Comparison of ENCODE assay signal across 1 fruit fly cellular context in genomic region chr2L:18987078-18987895, dm6.
A peak's percentile ranks its signal among the peaks of the same experiment; 100 is the strongest.
TF ChIP-seq lines count a peak whose summit lies in the region.

Gene Swip-1, minus strand, starts transcription at chr2L:18987280.
Gene EMC5, plus strand, starts transcription at chr2L:18987707.

TF ChIP-seq in whole organism, embryonic, 481 proteins besides CTCF, POLR2A, EP300 and RAD21 (continued from another document and continues in another):
- TF ChIP-seq lov (optimal IDR thresholded peaks at IDR 0.05; lab: Kevin White, UChicago): no peak
- TF ChIP-seq lov (GFP tag; IDR thresholded peaks at IDR 0.05; lab: Robert Waterston, UW): no peak
- peak; percentile 33 for TF ChIP-seq scrt (GFP tag; optimal IDR thresholded peaks at IDR 0.05; lab: Kevin White, UChicago)
- peak; percentile 67 for TF ChIP-seq CG4424 (GFP tag; optimal IDR thresholded peaks at IDR 0.05; lab: Kevin White, UChicago)
- TF ChIP-seq CG6765 (GFP tag; optimal IDR thresholded peaks at IDR 0.05; lab: Kevin White, UChicago): no peak
- TF ChIP-seq pho (GFP tag; optimal IDR thresholded peaks at IDR 0.05; lab: Kevin White, UChicago): no peak
- peak; percentile 80 for TF ChIP-seq CG11456 (GFP tag; IDR thresholded peaks at IDR 0.05; lab: Robert Waterston, UW)
- TF ChIP-seq Hr3 (GFP tag; optimal IDR thresholded peaks at IDR 0.05; lab: Kevin White, UChicago): peak; percentile 77
- no peak for TF ChIP-seq CG8089 (GFP tag; optimal IDR thresholded peaks at IDR 0.05; lab: Kevin White, UChicago)
- TF ChIP-seq CG17359 (tag; optimal IDR thresholded peaks at IDR 0.05; lab: Kevin White, UChicago): peak; percentile 41
- TF ChIP-seq Aef1 (GFP tag; IDR thresholded peaks at IDR 0.05; lab: Robert Waterston, UW): peak; percentile 58; the same call in 2 of the 3 replicates
- peak; percentile 36; the same call in 2 of the 3 replicates for TF ChIP-seq CG34422 (GFP tag; IDR thresholded peaks at IDR 0.05; lab: Robert Waterston, UW)
- TF ChIP-seq Nf-YC (tag; optimal IDR thresholded peaks at IDR 0.05; lab: Kevin White, UChicago): peak; percentile 78
- TF ChIP-seq hb (GFP tag; IDR thresholded peaks at IDR 0.05; lab: Robert Waterston, UW; ENCODE audit: partially characterized antibody): peak; percentile 42; the same call in 1 of the 3 replicates
- TF ChIP-seq eyg (GFP tag; optimal IDR thresholded peaks at IDR 0.05; lab: Kevin White, UChicago): no peak
- TF ChIP-seq Med (GFP tag; lab: Kevin White, UChicago): peak; percentile 86
- no peak for TF ChIP-seq CG12744 (GFP tag; optimal IDR thresholded peaks at IDR 0.05; lab: Kevin White, UChicago)
- peak; percentile 82 for TF ChIP-seq CG12659 (GFP tag; optimal IDR thresholded peaks at IDR 0.05; lab: Kevin White, UChicago)
- TF ChIP-seq cato (GFP tag; optimal IDR thresholded peaks at IDR 0.05; lab: Kevin White, UChicago; ENCODE audit: borderline replicate concordance): peak; percentile 26
- no peak for TF ChIP-seq Hmx (GFP tag; optimal IDR thresholded peaks at IDR 0.05; lab: Kevin White, UChicago)
- peak; percentile 40; the same call in 1 of the 2 replicates for TF ChIP-seq hbn (GFP tag; IDR thresholded peaks at IDR 0.05; lab: Robert Waterston, UW; ENCODE audit: partially characterized antibody)
- peak; percentile 39; the same call in 1 of the 3 replicates for TF ChIP-seq Mrtf (GFP tag; IDR thresholded peaks at IDR 0.05; lab: Robert Waterston, UW)
- TF ChIP-seq ci (GFP tag; IDR thresholded peaks at IDR 0.05; lab: Robert Waterston, UW): peak; percentile 73; the same call in 2 of the 3 replicates
- TF ChIP-seq Poxn (GFP tag; IDR thresholded peaks at IDR 0.05; lab: Robert Waterston, UW): 0 out of 2 replicates have a peak, but pooled peaks have one; percentile 10
- no peak for TF ChIP-seq CG17802 (tag; optimal IDR thresholded peaks at IDR 0.05; lab: Kevin White, UChicago)
- peak; percentile 71 for TF ChIP-seq Scr (GFP tag; IDR thresholded peaks at IDR 0.05; lab: Robert Waterston, UW; ENCODE audit: partially characterized antibody)
- TF ChIP-seq CG14860 (GFP tag; IDR thresholded peaks at IDR 0.05; lab: Robert Waterston, UW; ENCODE audit: partially characterized antibody): peak; percentile 21; the same call in 1 of the 3 replicates
- peak; percentile 66 for TF ChIP-seq CG15269 (tag; optimal IDR thresholded peaks at IDR 0.05; lab: Kevin White, UChicago)
- peak; percentile 27 for TF ChIP-seq caup (GFP tag; optimal IDR thresholded peaks at IDR 0.05; lab: Kevin White, UChicago; ENCODE audit: severe bottlenecking)
- TF ChIP-seq kni (GFP tag; optimal IDR thresholded peaks at IDR 0.05; lab: Kevin White, UChicago): no peak
- TF ChIP-seq ems (GFP tag; optimal IDR thresholded peaks at IDR 0.05; lab: Kevin White, UChicago): no peak
- no peak for TF ChIP-seq Tbp (GFP tag; optimal IDR thresholded peaks at IDR 0.05; lab: Kevin White, UChicago)
- TF ChIP-seq Hmr (GFP tag; optimal IDR thresholded peaks at IDR 0.05; lab: Kevin White, UChicago): peak; percentile 58
- TF ChIP-seq pum (GFP tag; optimal IDR thresholded peaks at IDR 0.05; lab: Kevin White, UChicago): no peak
- no peak for TF ChIP-seq CG5953 (GFP tag; IDR thresholded peaks at IDR 0.05; lab: Robert Waterston, UW)
- peak; percentile 42; the same call in 1 of the 2 replicates for TF ChIP-seq al (GFP tag; IDR thresholded peaks at IDR 0.05; lab: Robert Waterston, UW)
- TF ChIP-seq CG34376 (GFP tag; optimal IDR thresholded peaks at IDR 0.05; lab: Kevin White, UChicago): peak; percentile 15
- TF ChIP-seq cg (GFP tag; optimal IDR thresholded peaks at IDR 0.05; lab: Kevin White, UChicago): no peak
- peak; percentile 87 for TF ChIP-seq chm (GFP tag; IDR thresholded peaks at IDR 0.05; lab: Robert Waterston, UW)
- TF ChIP-seq Oli (tag; optimal IDR thresholded peaks at IDR 0.05; lab: Kevin White, UChicago): peak; percentile 24
- peak; percentile 11 for TF ChIP-seq CG12219 (GFP tag; optimal IDR thresholded peaks at IDR 0.05; lab: Kevin White, UChicago)
- no peak for TF ChIP-seq chif (GFP tag; optimal IDR thresholded peaks at IDR 0.05; lab: Kevin White, UChicago)
- peak; percentile 36; the same call in 1 of the 2 replicates for TF ChIP-seq CG4404 (GFP tag; IDR thresholded peaks at IDR 0.05; lab: Robert Waterston, UW)
- TF ChIP-seq MBD-R2 (GFP tag; IDR thresholded peaks at IDR 0.05; lab: Robert Waterston, UW): peak; percentile 81
- peak; percentile 58; the same call in 2 of the 3 replicates for TF ChIP-seq CG6791 (GFP tag; IDR thresholded peaks at IDR 0.05; lab: Robert Waterston, UW; ENCODE audit: partially characterized antibody)
- TF ChIP-seq sna (GFP tag; IDR thresholded peaks at IDR 0.05; lab: Robert Waterston, UW; ENCODE audit: partially characterized antibody): 0 out of 2 replicates have a peak, but pooled peaks have one; percentile 53
- no peak for TF ChIP-seq schlank (tag; optimal IDR thresholded peaks at IDR 0.05; lab: Kevin White, UChicago)
- peak; percentile 28 for TF ChIP-seq CG11723 (GFP tag; optimal IDR thresholded peaks at IDR 0.05; lab: Kevin White, UChicago)
- no peak for TF ChIP-seq CG4707 (GFP tag; optimal IDR thresholded peaks at IDR 0.05; lab: Kevin White, UChicago)
- no peak for TF ChIP-seq CG6813 (GFP tag; optimal IDR thresholded peaks at IDR 0.05; lab: Kevin White, UChicago)
- TF ChIP-seq pzg (GFP tag; optimal IDR thresholded peaks at IDR 0.05; lab: Kevin White, UChicago): peak; percentile 55
- peak; percentile 64 for TF ChIP-seq gsb-n (tag; optimal IDR thresholded peaks at IDR 0.05; lab: Kevin White, UChicago)
- no peak for TF ChIP-seq Trl (optimal IDR thresholded peaks at IDR 0.05; lab: Kevin White, UChicago)
- peak; percentile 1 for TF ChIP-seq Trl (GFP tag; optimal IDR thresholded peaks at IDR 0.05; lab: Kevin White, UChicago)
- TF ChIP-seq Hr39 (optimal IDR thresholded peaks at IDR 0.05; lab: Kevin White, UChicago): no peak
- no peak for TF ChIP-seq CG10959 (GFP tag; IDR thresholded peaks at IDR 0.05; lab: Robert Waterston, UW)
- no peak for TF ChIP-seq ash1 (GFP tag; optimal IDR thresholded peaks at IDR 0.05; lab: Kevin White, UChicago)
- TF ChIP-seq p53 (GFP tag; optimal IDR thresholded peaks at IDR 0.05; lab: Kevin White, UChicago): no peak
- peak; percentile 80 for TF ChIP-seq CG2712 (tag; optimal IDR thresholded peaks at IDR 0.05; lab: Kevin White, UChicago)
- TF ChIP-seq CG15514 (GFP tag; optimal IDR thresholded peaks at IDR 0.05; lab: Kevin White, UChicago): peak; percentile 47
- peak; percentile 71 for TF ChIP-seq CG12104 (GFP tag; optimal IDR thresholded peaks at IDR 0.05; lab: Kevin White, UChicago)
- peak; percentile 19 for TF ChIP-seq CG5245 (GFP tag; optimal IDR thresholded peaks at IDR 0.05; lab: Kevin White, UChicago)
- TF ChIP-seq CG3163 (GFP tag; optimal IDR thresholded peaks at IDR 0.05; lab: Kevin White, UChicago): peak; percentile 2
- peak; percentile 59; the same call in 1 of the 2 replicates for TF ChIP-seq ranshi (GFP tag; IDR thresholded peaks at IDR 0.05; lab: Robert Waterston, UW)
- TF ChIP-seq CG6689 (GFP tag; IDR thresholded peaks at IDR 0.05; lab: Robert Waterston, UW): peak; percentile 66
- TF ChIP-seq CG8281 (tag; optimal IDR thresholded peaks at IDR 0.05; lab: Kevin White, UChicago): no peak
- no peak for TF ChIP-seq Drgx (GFP tag; IDR thresholded peaks at IDR 0.05; lab: Robert Waterston, UW)
- TF ChIP-seq her (GFP tag; optimal IDR thresholded peaks at IDR 0.05; lab: Kevin White, UChicago): no peak
- no peak for TF ChIP-seq bigmax (GFP tag; optimal IDR thresholded peaks at IDR 0.05; lab: Kevin White, UChicago)
- TF ChIP-seq vfl (GFP tag; optimal IDR thresholded peaks at IDR 0.05; lab: Kevin White, UChicago): no peak
- peak; percentile 62 for TF ChIP-seq Sox100B (GFP tag; optimal IDR thresholded peaks at IDR 0.05; lab: Kevin White, UChicago)
- no peak for TF ChIP-seq Nf-YB (GFP tag; optimal IDR thresholded peaks at IDR 0.05; lab: Kevin White, UChicago)
- no peak for TF ChIP-seq Spps (tag; optimal IDR thresholded peaks at IDR 0.05; lab: Kevin White, UChicago)
- TF ChIP-seq ERR (GFP tag; optimal IDR thresholded peaks at IDR 0.05; lab: Kevin White, UChicago): no peak
- no peak for TF ChIP-seq Gsc (GFP tag; IDR thresholded peaks at IDR 0.05; lab: Robert Waterston, UW)
- no peak for TF ChIP-seq CG10565 (GFP tag; optimal IDR thresholded peaks at IDR 0.05; lab: Kevin White, UChicago)
- TF ChIP-seq bsh (GFP tag; optimal IDR thresholded peaks at IDR 0.05; lab: Kevin White, UChicago): peak in 1 of 2 experiments; percentile 54
- no peak for TF ChIP-seq danr (GFP tag; IDR thresholded peaks at IDR 0.05; lab: Robert Waterston, UW)
- no peak for TF ChIP-seq CG2202 (tag; optimal IDR thresholded peaks at IDR 0.05; lab: Kevin White, UChicago)
- no peak for TF ChIP-seq CG17912 (GFP tag; optimal IDR thresholded peaks at IDR 0.05; lab: Kevin White, UChicago)
- no peak for TF ChIP-seq CG16779 (GFP tag; IDR thresholded peaks at IDR 0.05; lab: Robert Waterston, UW)
- TF ChIP-seq CG33213 (GFP tag; optimal IDR thresholded peaks at IDR 0.05; lab: Kevin White, UChicago): no peak
- TF ChIP-seq Sox102F (GFP tag; optimal IDR thresholded peaks at IDR 0.05; lab: Kevin White, UChicago): peak; percentile 68
- TF ChIP-seq rib (GFP tag; IDR thresholded peaks at IDR 0.05; lab: Robert Waterston, UW): 0 out of 2 replicates have a peak, but pooled peaks have one; percentile 20
- peak; percentile 19; the same call in 1 of the 2 replicates for TF ChIP-seq CG14441 (GFP tag; IDR thresholded peaks at IDR 0.05; lab: Robert Waterston, UW)
- no peak for TF ChIP-seq CG1647 (GFP tag; optimal IDR thresholded peaks at IDR 0.05; lab: Kevin White, UChicago)
- TF ChIP-seq B-H2 (GFP tag; optimal IDR thresholded peaks at IDR 0.05; lab: Kevin White, UChicago): peak; percentile 66
- peak; percentile 84 for TF ChIP-seq phol (tag; optimal IDR thresholded peaks at IDR 0.05; lab: Kevin White, UChicago)
- TF ChIP-seq Hr51 (GFP tag; optimal IDR thresholded peaks at IDR 0.05; lab: Kevin White, UChicago): peak in 1 of 2 experiments; percentile 64
- peak in 1 of 3 experiments; percentile 72 for TF ChIP-seq lola (GFP tag; optimal IDR thresholded peaks at IDR 0.05; lab: Kevin White, UChicago)
- peak; percentile 9 for TF ChIP-seq CG31388 (GFP tag; optimal IDR thresholded peaks at IDR 0.05; lab: Kevin White, UChicago)
- TF ChIP-seq CG9817 (tag; optimal IDR thresholded peaks at IDR 0.05; lab: Kevin White, UChicago): peak; percentile 60
- no peak for TF ChIP-seq CG11560 (tag; IDR thresholded peaks at IDR 0.05; lab: Robert Waterston, UW)
- TF ChIP-seq Bdp1 (GFP tag; optimal IDR thresholded peaks at IDR 0.05; lab: Kevin White, UChicago): no peak
- TF ChIP-seq CG11398 (GFP tag; optimal IDR thresholded peaks at IDR 0.05; lab: Kevin White, UChicago): no peak
- peak; percentile 2 for TF ChIP-seq NfI (GFP tag; optimal IDR thresholded peaks at IDR 0.05; lab: Kevin White, UChicago)
- TF ChIP-seq pan (optimal IDR thresholded peaks at IDR 0.05; lab: Kevin White, UChicago): no peak
- TF ChIP-seq pan (GFP tag; optimal IDR thresholded peaks at IDR 0.05 in 1 of 2, IDR thresholded peaks at IDR 0.05 in 1 of 2): no peak
- TF ChIP-seq CG1233 (GFP tag; optimal IDR thresholded peaks at IDR 0.05; lab: Kevin White, UChicago): peak; percentile 58
- TF ChIP-seq CG9876 (GFP tag; optimal IDR thresholded peaks at IDR 0.05; lab: Kevin White, UChicago): no peak
- peak; percentile 70 for TF ChIP-seq CG9727 (GFP tag; optimal IDR thresholded peaks at IDR 0.05; lab: Kevin White, UChicago)
- no peak for TF ChIP-seq kah (GFP tag; optimal IDR thresholded peaks at IDR 0.05; lab: Kevin White, UChicago)
- TF ChIP-seq ham (GFP tag; IDR thresholded peaks at IDR 0.05; lab: Robert Waterston, UW): no peak
- TF ChIP-seq CG13287 (GFP tag; IDR thresholded peaks at IDR 0.05; lab: Robert Waterston, UW; ENCODE audit: partially characterized antibody): peak; percentile 57
- TF ChIP-seq CG17361 (GFP tag; IDR thresholded peaks at IDR 0.05; lab: Robert Waterston, UW): peak; percentile 89
- TF ChIP-seq CG33557 (GFP tag; optimal IDR thresholded peaks at IDR 0.05; lab: Kevin White, UChicago): peak; percentile 58
- peak; percentile 58; the same call in 1 of the 2 replicates for TF ChIP-seq unc-4 (GFP tag; IDR thresholded peaks at IDR 0.05; lab: Robert Waterston, UW; ENCODE audit: partially characterized antibody)
- no peak for TF ChIP-seq tx (GFP tag; optimal IDR thresholded peaks at IDR 0.05; lab: Kevin White, UChicago)
- no peak for TF ChIP-seq gsb (GFP tag; IDR thresholded peaks at IDR 0.05; lab: Robert Waterston, UW)
- 0 out of 3 replicates have a peak, but pooled peaks have one; percentile 25 for TF ChIP-seq C15 (GFP tag; IDR thresholded peaks at IDR 0.05; lab: Robert Waterston, UW)
- peak in 1 of 2 experiments; percentile 19 for TF ChIP-seq Pdp1 (GFP tag; optimal IDR thresholded peaks at IDR 0.05; lab: Kevin White, UChicago)
- TF ChIP-seq Fer2 (tag; optimal IDR thresholded peaks at IDR 0.05; lab: Kevin White, UChicago): peak; percentile 28
- TF ChIP-seq sr (GFP tag; IDR thresholded peaks at IDR 0.05; lab: Robert Waterston, UW): peak; percentile 35; the same call in 1 of the 3 replicates
- peak; percentile 54 for TF ChIP-seq CG2120 (GFP tag; optimal IDR thresholded peaks at IDR 0.05; lab: Kevin White, UChicago)
- peak; percentile 51; the same call in 1 of the 2 replicates for TF ChIP-seq Awh (GFP tag; IDR thresholded peaks at IDR 0.05; lab: Robert Waterston, UW)
- peak; percentile 60 for TF ChIP-seq zfh1 (GFP tag; IDR thresholded peaks at IDR 0.05; lab: Robert Waterston, UW)
- TF ChIP-seq ftz-f1 (GFP tag; optimal IDR thresholded peaks at IDR 0.05; lab: Kevin White, UChicago): no peak
- 0 out of 2 replicates have a peak, but pooled peaks have one; percentile 10 for TF ChIP-seq Ada2b (GFP tag; IDR thresholded peaks at IDR 0.05; lab: Robert Waterston, UW)
- TF ChIP-seq Usf (GFP tag; optimal IDR thresholded peaks at IDR 0.05; lab: Kevin White, UChicago): peak; percentile 4
- no peak for TF ChIP-seq Ravus (GFP tag; IDR thresholded peaks at IDR 0.05; lab: Robert Waterston, UW)
- TF ChIP-seq CG11085 (GFP tag; IDR thresholded peaks at IDR 0.05; lab: Robert Waterston, UW): peak; percentile 54; the same call in 1 of the 2 replicates
- TF ChIP-seq unpg (GFP tag; optimal IDR thresholded peaks at IDR 0.05; lab: Kevin White, UChicago): peak; percentile 49
- TF ChIP-seq Blimp-1 (GFP tag; optimal IDR thresholded peaks at IDR 0.05; lab: Kevin White, UChicago): peak; percentile 45
- peak; percentile 56 for TF ChIP-seq CG9215 (GFP tag; IDR thresholded peaks at IDR 0.05; lab: Robert Waterston, UW)
- no peak for TF ChIP-seq hth (optimal IDR thresholded peaks at IDR 0.05; lab: Kevin White, UChicago)
- peak; percentile 82 for TF ChIP-seq row (GFP tag; IDR thresholded peaks at IDR 0.05; lab: Robert Waterston, UW)
- TF ChIP-seq CG12155 (GFP tag; optimal IDR thresholded peaks at IDR 0.05; lab: Kevin White, UChicago): peak; percentile 38
- no peak for TF ChIP-seq Doc2 (GFP tag; IDR thresholded peaks at IDR 0.05; lab: Robert Waterston, UW)
